Fruit fly (Drosophila melanogaster) whole organism, embryonic: ENCODE data around the gene CG13306.
A peak's percentile ranks its signal among the peaks of the same experiment; 100 is the strongest.

Experiments
- Atf6 ChIP-seq: fragments of 200-800 bp; sonication (Bioruptor generic); IDR thresholded peaks from 2 replicates; pipeline ENCODE4 v1.3.6; 2022; ENCODE audit warnings: missing biosample characterization, missing genetic modification characterization
- B-H2 ChIP-seq: fragments of 200-800 bp; sonication (Bioruptor generic); optimal IDR thresholded peaks from 2 replicates; lab custom pipeline; 2018; ENCODE audit warnings: missing biosample characterization, mild to moderate bottlenecking, missing genetic modification characterization
- Bteb2 ChIP-seq: fragments of 200-800 bp; sonication (Bioruptor generic); optimal IDR thresholded peaks from 2 replicates; lab custom pipeline; 2016; ENCODE audit warnings: missing biosample characterization, missing genetic modification characterization
- CG1024 ChIP-seq: fragments of 200-800 bp; sonication (Bioruptor generic); IDR thresholded peaks from 2 replicates; pipeline ENCODE4 v1.3.6; 2022; ENCODE audit warnings: missing biosample characterization, missing genetic modification characterization
- CG11696 ChIP-seq: fragments of 200-800 bp; sonication (Bioruptor generic); IDR thresholded peaks from 2 replicates; pipeline ENCODE4 v1.3.6; 2022; ENCODE audit warnings: missing biosample characterization, missing genetic modification characterization
- CG13123 ChIP-seq: fragments of 200-800 bp; sonication (Bioruptor generic); optimal IDR thresholded peaks from 2 replicates; lab custom pipeline; 2016; ENCODE audit warnings: missing biosample characterization, missing genetic modification characterization
- CG13424 ChIP-seq: fragments of 200-800 bp; sonication (Bioruptor generic); optimal IDR thresholded peaks from 2 replicates; lab custom pipeline; 2019; ENCODE audit warnings: missing biosample characterization, mild to moderate bottlenecking, missing genetic modification characterization, moderate library complexity
- CG1647 ChIP-seq: fragments of 200-800 bp; sonication (Bioruptor generic); optimal IDR thresholded peaks from 3 replicates; lab custom pipeline; 2016; ENCODE audit warnings: missing biosample characterization, missing genetic modification characterization
- CG17186 ChIP-seq: fragments of 200-800 bp; sonication (Bioruptor generic); optimal IDR thresholded peaks from 3 replicates; lab custom pipeline; 2017; ENCODE audit warnings: missing biosample characterization, missing genetic modification reagents, missing genetic modification characterization
- CG17385 ChIP-seq: fragments of 200-800 bp; sonication (Bioruptor generic); optimal IDR thresholded peaks from 3 replicates; lab custom pipeline; 2018; ENCODE audit warnings: missing biosample characterization, mild to moderate bottlenecking, missing genetic modification characterization
- CG3838 ChIP-seq: fragments of 200-800 bp; sonication (Bioruptor generic); optimal IDR thresholded peaks from 3 replicates; lab custom pipeline; 2016; ENCODE audit warnings: missing biosample characterization, missing genetic modification characterization
- CG6175 ChIP-seq: fragments of 200-800 bp; sonication (Bioruptor generic); IDR thresholded peaks from 3 replicates; pipeline ENCODE4 v1.3.6; 2022; ENCODE audit warnings: missing biosample characterization, missing genetic modification characterization
- CG6254 ChIP-seq: fragments of 200-800 bp; sonication (Bioruptor generic); optimal IDR thresholded peaks from 3 replicates; lab custom pipeline; 2017; ENCODE audit warnings: mild to moderate bottlenecking, missing biosample characterization, missing genetic modification reagents, missing genetic modification characterization
- CG6683 ChIP-seq: fragments of 200-800 bp; sonication (Bioruptor generic); optimal IDR thresholded peaks from 2 replicates; lab custom pipeline; 2017; ENCODE audit warnings: missing biosample characterization, mild to moderate bottlenecking, missing genetic modification characterization, missing genetic modification reagents
- CG7372 ChIP-seq: fragments of 200-800 bp; sonication (Bioruptor generic); IDR thresholded peaks from 2 replicates; pipeline ENCODE4 v1.3.6; 2022; ENCODE audit warnings: missing biosample characterization, missing genetic modification characterization
- CG9437 ChIP-seq: fragments of 200-800 bp; sonication (Bioruptor generic); optimal IDR thresholded peaks from 2 replicates; lab custom pipeline; 2018; ENCODE audit warnings: missing biosample characterization, mild to moderate bottlenecking, missing genetic modification characterization
- CG9727 ChIP-seq: fragments of 200-800 bp; sonication (Bioruptor generic); optimal IDR thresholded peaks from 3 replicates; lab custom pipeline; 2017; ENCODE audit warnings: missing biosample characterization, mild to moderate bottlenecking, missing genetic modification characterization
- Camta ChIP-seq: fragments of 200-800 bp; sonication (Bioruptor generic); optimal IDR thresholded peaks from 2 replicates; lab custom pipeline; 2016; ENCODE audit warnings: missing biosample characterization, missing genetic modification characterization
- CkIIα-i1 ChIP-seq: fragments of 200-800 bp; sonication (Bioruptor generic); IDR thresholded peaks from 2 replicates; pipeline ENCODE4 v1.3.6; 2022; ENCODE audit warnings: missing biosample characterization, missing genetic modification characterization
- Drgx ChIP-seq: fragments of 200-800 bp; sonication (Bioruptor generic); IDR thresholded peaks from 2 replicates; pipeline ENCODE4 v1.3.6; 2022; ENCODE audit warnings: missing biosample characterization, missing genetic modification characterization
- Gsc ChIP-seq: fragments of 200-800 bp; sonication (Bioruptor generic); IDR thresholded peaks from 2 replicates; pipeline ENCODE4 v1.3.6; 2022; ENCODE audit warnings: missing biosample characterization, missing genetic modification characterization
- Hmr ChIP-seq: fragments of 200-800 bp; sonication (Bioruptor generic); optimal IDR thresholded peaks from 3 replicates; lab custom pipeline; 2017; ENCODE audit warnings: mild to moderate bottlenecking, missing biosample characterization, missing genetic modification reagents, missing genetic modification characterization
- Hsf ChIP-seq: fragments of 200-800 bp; sonication (Bioruptor generic); optimal IDR thresholded peaks from 3 replicates; lab custom pipeline; 2016; ENCODE audit warnings: missing biosample characterization, missing genetic modification characterization
- Nf-YA ChIP-seq: fragments of 200-800 bp; sonication (Bioruptor generic); IDR thresholded peaks from 2 replicates; pipeline ENCODE4 v1.3.6; 2022; ENCODE audit warnings: missing biosample characterization, missing genetic modification characterization
- NfI ChIP-seq: fragments of 200-800 bp; sonication (Bioruptor generic); optimal IDR thresholded peaks from 3 replicates; lab custom pipeline; 2018; ENCODE audit warnings: missing biosample characterization, mild to moderate bottlenecking, missing genetic modification characterization, moderate library complexity
- Pdp1 ChIP-seq, 2 experiments: fragments of 200-800 bp; sonication (Bioruptor generic); optimal IDR thresholded peaks; 3 replicates each; lab custom pipeline; 2016; ENCODE audit warnings: missing biosample characterization in 2 of 2, missing genetic modification characterization in 2 of 2, mild to moderate bottlenecking in 1 of 2, moderate library complexity in 1 of 2
- Poxn ChIP-seq: fragments of 200-800 bp; sonication (Bioruptor generic); IDR thresholded peaks from 2 replicates; pipeline ENCODE4 v1.3.6; 2022; ENCODE audit warnings: missing biosample characterization, missing genetic modification characterization
- Trl ChIP-seq, 3 experiments: fragments of >200 bp in 2 of 3; fragments of 200-800 bp in 1 of 3; sonication (Bioruptor generic) in 1 of 3; optimal IDR thresholded peaks; 2 replicates in 1 of 3; 3 replicates in 2 of 3; lab custom pipeline; 2016 to 2017; ENCODE audit warnings: missing biosample characterization in 1 of 3, missing genetic modification characterization in 1 of 3
- cad ChIP-seq: fragments of >200 bp; optimal IDR thresholded peaks from 2 replicates; lab custom pipeline; 2017; ENCODE audit warnings: missing biosample characterization, missing genetic modification characterization
- cas ChIP-seq: fragments of 200-800 bp; sonication (Bioruptor generic); IDR thresholded peaks from 2 replicates; pipeline ENCODE4 v1.3.6; 2022; ENCODE audit warnings: missing biosample characterization, missing genetic modification characterization
- chif ChIP-seq, 2 experiments: fragments of 200-800 bp; sonication (Bioruptor generic); optimal IDR thresholded peaks; 3 replicates each; lab custom pipeline; 2016; ENCODE audit warnings: missing biosample characterization in 2 of 2, missing genetic modification characterization in 2 of 2
- dysf ChIP-seq: fragments of 200-800 bp; sonication (Bioruptor generic); IDR thresholded peaks from 3 replicates; pipeline ENCODE4 v1.3.6; 2022; ENCODE audit warnings: missing biosample characterization, missing genetic modification characterization
- fd3F ChIP-seq: fragments of 200-800 bp; sonication (Bioruptor generic); optimal IDR thresholded peaks from 2 replicates; lab custom pipeline; 2018; ENCODE audit warnings: missing biosample characterization, mild to moderate bottlenecking, missing genetic modification characterization, moderate library complexity
- gsb ChIP-seq: fragments of 200-800 bp; sonication (Bioruptor generic); IDR thresholded peaks from 2 replicates; pipeline ENCODE4 v1.3.6; 2022; ENCODE audit warnings: missing biosample characterization, missing genetic modification characterization
- hbn ChIP-seq: fragments of 200-800 bp; sonication (Bioruptor generic); IDR thresholded peaks from 2 replicates; pipeline ENCODE4 v1.3.6; 2022; ENCODE audit warnings: missing biosample characterization, missing genetic modification characterization; ENCODE audit not compliant: partially characterized antibody
- hkb ChIP-seq, 2 experiments: fragments of 200-800 bp in 1 of 2; fragments of >200 bp in 1 of 2; sonication (Bioruptor generic) in 1 of 2; IDR thresholded peaks in 1 of 2; optimal IDR thresholded peaks in 1 of 2; 2 replicates each; pipeline versions ENCODE4 v1.3.6 to Lab custom; 2017 to 2022; ENCODE audit warnings: missing biosample characterization in 1 of 2, missing genetic modification characterization in 1 of 2
- lmd ChIP-seq: fragments of 200-800 bp; sonication (Bioruptor generic); IDR thresholded peaks from 2 replicates; pipeline ENCODE4 v1.3.6; 2022; ENCODE audit warnings: missing biosample characterization, missing genetic modification characterization
- pb ChIP-seq: fragments of 200-800 bp; sonication (Bioruptor generic); optimal IDR thresholded peaks from 3 replicates; lab custom pipeline; 2016; ENCODE audit warnings: missing biosample characterization, missing genetic modification characterization
- ro ChIP-seq: fragments of 200-800 bp; sonication (Bioruptor generic); IDR thresholded peaks from 2 replicates; pipeline ENCODE4 v1.3.6; 2022; ENCODE audit warnings: missing biosample characterization, missing genetic modification characterization
- salm ChIP-seq: fragments of 200-800 bp; sonication (Bioruptor generic); optimal IDR thresholded peaks from 2 replicates; lab custom pipeline; 2018; ENCODE audit warnings: missing biosample characterization, mild to moderate bottlenecking, missing genetic modification characterization
- schlank ChIP-seq: fragments of 200-800 bp; sonication (Bioruptor generic); optimal IDR thresholded peaks from 2 replicates; lab custom pipeline; 2018; ENCODE audit warnings: missing biosample characterization, mild to moderate bottlenecking, missing genetic modification characterization
- shn ChIP-seq: fragments of 200-800 bp; sonication (Bioruptor generic); optimal IDR thresholded peaks from 3 replicates; lab custom pipeline; 2016; ENCODE audit warnings: missing biosample characterization, missing genetic modification characterization
- sima ChIP-seq: fragments of 200-800 bp; sonication (Bioruptor generic); optimal IDR thresholded peaks from 2 replicates; lab custom pipeline; 2016; ENCODE audit warnings: missing biosample characterization, missing genetic modification characterization
- slbo ChIP-seq: fragments of 200-800 bp; sonication (Bioruptor generic); IDR thresholded peaks from 2 replicates; pipeline ENCODE4 v1.3.6; 2022; ENCODE audit warnings: missing biosample characterization, missing genetic modification characterization
- ssp ChIP-seq: fragments of 200-800 bp; sonication (Bioruptor generic); IDR thresholded peaks from 2 replicates; pipeline ENCODE4 v1.3.6; 2022; ENCODE audit warnings: missing biosample characterization, missing genetic modification characterization
- sug ChIP-seq: fragments of 200-800 bp; optimal IDR thresholded peaks from 2 replicates; lab custom pipeline; 2019; ENCODE audit warnings: missing biosample characterization, mild to moderate bottlenecking, missing genetic modification characterization, moderate library complexity
- tio ChIP-seq: fragments of 200-800 bp; sonication (Bioruptor generic); optimal IDR thresholded peaks from 2 replicates; lab custom pipeline; 2017; ENCODE audit warnings: missing biosample characterization, missing genetic modification characterization, inconsistent platforms
- tll ChIP-seq, 2 experiments: fragments of 200-800 bp in 1 of 2; fragments of >200 bp in 1 of 2; sonication (Bioruptor generic) in 1 of 2; optimal IDR thresholded peaks; 2 replicates each; lab custom pipeline; 2017 to 2019; ENCODE audit warnings: missing biosample characterization in 2 of 2, missing genetic modification characterization in 2 of 2, mild to moderate bottlenecking in 1 of 2, moderate library complexity in 1 of 2
- trh ChIP-seq: fragments of 200-800 bp; sonication (Bioruptor generic); optimal IDR thresholded peaks from 2 replicates; lab custom pipeline; 2016; ENCODE audit warnings: missing biosample characterization, missing genetic modification characterization
- tx ChIP-seq: fragments of 200-800 bp; sonication (Bioruptor generic); optimal IDR thresholded peaks from 2 replicates; lab custom pipeline; 2016; ENCODE audit warnings: missing biosample characterization, missing genetic modification characterization
- z ChIP-seq: fragments of 200-800 bp; sonication (Bioruptor generic); IDR thresholded peaks from 3 replicates; pipeline ENCODE4 v1.3.6; 2022; ENCODE audit warnings: missing biosample characterization, missing genetic modification characterization

CG13306 gene

dm6 chr3L:8767876-8768275, 18.4 kb upstream of the CG13306 start (continued):
- TF ChIP-seq Gsc (GFP tag; lab: Robert Waterston, UW) (no peak), CG11696 (GFP tag; lab: Robert Waterston, UW) (no peak), CG6254 (GFP tag; lab: Kevin White, UChicago) (no peak), hkb (optimal IDR thresholded peaks at IDR 0.05; lab: Kevin White, UChicago) (no peak), hkb (GFP tag; IDR thresholded peaks at IDR 0.05; lab: Robert Waterston, UW) (no peak), z (GFP tag; lab: Robert Waterston, UW) (no peak), CG13123 (GFP tag; lab: Kevin White, UChicago) (no peak), fd3F (GFP tag; lab: Kevin White, UChicago) (peak; percentile 29), ro (no peak), Hsf (GFP tag; lab: Kevin White, UChicago) (peak; percentile 24), sima (no peak), CG1024 (GFP tag; lab: Robert Waterston, UW) (no peak), tll (GFP tag; optimal IDR thresholded peaks at IDR 0.05; lab: Kevin White, UChicago) (no peak), CG9727 (GFP tag; lab: Kevin White, UChicago) (peak; percentile 57), salm (no peak), NfI (peak; percentile 38), lmd (peak; percentile 70), CG13424 (tag; lab: Kevin White, UChicago) (peak; percentile 22), slbo (GFP tag; lab: Robert Waterston, UW) (peak; percentile 70), CG3838 (GFP tag; lab: Kevin White, UChicago) (no peak), trh (peak; percentile 18), CG17186 (GFP tag; lab: Kevin White, UChicago) (no peak), Pdp1 (GFP tag; optimal IDR thresholded peaks at IDR 0.05; lab: Kevin White, UChicago) (peak; percentile 34 to 37), dysf (GFP tag; lab: Robert Waterston, UW) (peak; percentile 65; the same call in 2 of the 3 replicates), Trl (optimal IDR thresholded peaks at IDR 0.05; lab: Kevin White, UChicago) (no peak), Trl (GFP tag; optimal IDR thresholded peaks at IDR 0.05; lab: Kevin White, UChicago) (no peak), B-H2 (GFP tag; lab: Kevin White, UChicago) (no peak), CG9437 (peak; percentile 70), Atf6 (peak; percentile 55; the same call in 1 of the 2 replicates), Hmr (GFP tag; lab: Kevin White, UChicago) (peak; percentile 70), CkIIα-i1 (GFP tag; lab: Robert Waterston, UW) (no peak), gsb (GFP tag; lab: Robert Waterston, UW) (peak; percentile 17; the same call in 1 of the 2 replicates), cas (GFP tag; lab: Robert Waterston, UW) (no peak), schlank (tag; lab: Kevin White, UChicago) (no peak), pb (GFP tag; lab: Kevin White, UChicago) (no peak), Bteb2 (no peak), CG6175 (GFP tag; lab: Robert Waterston, UW) (no peak), cad (GFP tag; lab: Kevin White, UChicago) (no peak), sug (tag; lab: Kevin White, UChicago) (no peak), chif (GFP tag; optimal IDR thresholded peaks at IDR 0.05; lab: Kevin White, UChicago) (peak in 1 of 2 experiments; percentile 11), shn (GFP tag; lab: Kevin White, UChicago) (peak; percentile 24), tio (GFP tag; lab: Kevin White, UChicago) (peak; percentile 37), Poxn (GFP tag; lab: Robert Waterston, UW) (0 out of 2 replicates have a peak, but pooled peaks have one; percentile 36), Nf-YA (GFP tag; lab: Robert Waterston, UW) (no peak), ssp (GFP tag; lab: Robert Waterston, UW) (no peak), hbn (GFP tag; lab: Robert Waterston, UW) (no peak), CG17385 (GFP tag; lab: Kevin White, UChicago) (peak; percentile 23), CG7372 (GFP tag; lab: Robert Waterston, UW) (0 out of 2 replicates have a peak, but pooled peaks have one; percentile 10), Camta (GFP tag; lab: Kevin White, UChicago) (peak; percentile 4), tx (GFP tag; lab: Kevin White, UChicago) (peak; percentile 10), Drgx (GFP tag; lab: Robert Waterston, UW) (peak; percentile 66), CG1647 (GFP tag; lab: Kevin White, UChicago) (no peak), CG6683 (GFP tag; lab: Kevin White, UChicago) (no peak)
